Worm (Caenorhabditis elegans) whole organism, L1 larva: ENCODE data around the gene nhr-76.

ENCODE experiments used
- C16A3.4 ChIP-seq: fragments of 150-350 bp; optimal IDR thresholded peaks from 2 replicates; lab custom pipeline; 2014; ENCODE audit warnings: missing biosample characterization, missing genetic modification characterization
- F16B12.6 ChIP-seq: fragments of 150-350 bp; optimal IDR thresholded peaks from 2 replicates; lab custom pipeline; 2014; ENCODE audit warnings: missing biosample characterization, missing genetic modification characterization
- alr-1 ChIP-seq: fragments of 200-800 bp; sonication (Bioruptor generic); optimal IDR thresholded peaks from 2 replicates; lab custom pipeline; 2018; ENCODE audit warnings: borderline replicate concordance, mild to moderate bottlenecking, missing genetic modification characterization, missing compliant biosample characterization
- aly-2 ChIP-seq: fragments of 150-350 bp; optimal IDR thresholded peaks from 2 replicates; lab custom pipeline; 2014; ENCODE audit warnings: missing biosample characterization, missing genetic modification characterization
- ama-1 ChIP-seq: fragments of 150-350 bp; optimal IDR thresholded peaks from 2 replicates; lab custom pipeline; 2014
- blmp-1 ChIP-seq: fragments of 150-350 bp; optimal IDR thresholded peaks from 2 replicates; lab custom pipeline; 2014; ENCODE audit warnings: missing biosample characterization, missing genetic modification characterization
- ceh-8 ChIP-seq: fragments of 200-800 bp; sonication (Bioruptor generic); optimal IDR thresholded peaks from 2 replicates; lab custom pipeline; 2018; ENCODE audit warnings: mild to moderate bottlenecking, missing genetic modification characterization, moderate library complexity, missing compliant biosample characterization
- ceh-90 ChIP-seq: sonication (generic microtip); optimal IDR thresholded peaks from 2 replicates; lab custom pipeline; 2016; ENCODE audit warnings: missing genetic modification characterization, missing compliant biosample characterization
- dpl-1 ChIP-seq, 3 experiments: fragments of 150-350 bp in 2 of 3; sonication (generic microtip) in 1 of 3; optimal IDR thresholded peaks; 2 replicates each; lab custom pipeline; 2014 to 2017; ENCODE audit warnings: missing biosample characterization in 3 of 3, missing genetic modification characterization in 3 of 3, missing genetic modification reagents in 3 of 3
- dsc-1 ChIP-seq: sonication (generic microtip); optimal IDR thresholded peaks from 2 replicates; lab custom pipeline; 2016; ENCODE audit warnings: mild to moderate bottlenecking, missing genetic modification characterization, missing compliant biosample characterization
- efl-1 ChIP-seq, 4 experiments: fragments of 150-350 bp; optimal IDR thresholded peaks in 3 of 4; peaks in 1 of 4; 1 replicate in 1 of 4; 2 replicates in 3 of 4; lab custom pipeline; 2014; ENCODE audit warnings: missing biosample characterization in 2 of 4, missing genetic modification characterization in 2 of 4, missing genetic modification reagents in 2 of 4
- egl-13 ChIP-seq: sonication (generic microtip); optimal IDR thresholded peaks from 2 replicates; lab custom pipeline; 2016; ENCODE audit warnings: missing genotype, missing genetic modification reagents, missing genetic modification characterization, missing compliant biosample characterization
- fkh-10 ChIP-seq: sonication (generic microtip); optimal IDR thresholded peaks from 2 replicates; lab custom pipeline; 2017; ENCODE audit warnings: missing biosample characterization, missing genetic modification reagents, missing genetic modification characterization
- hlh-17 ChIP-seq: fragments of 200-800 bp; sonication (Bioruptor generic); optimal IDR thresholded peaks from 2 replicates; lab custom pipeline; 2018; ENCODE audit warnings: missing genetic modification characterization, mild to moderate bottlenecking, missing compliant biosample characterization, moderate library complexity, borderline replicate concordance
- hpl-2 ChIP-seq: fragments of 150-350 bp; optimal IDR thresholded peaks from 2 replicates; lab custom pipeline; 2014; ENCODE audit warnings: missing biosample characterization, missing genetic modification reagents, missing genetic modification characterization
- isw-1 ChIP-seq: fragments of 200-800 bp; sonication (Bioruptor generic); IDR thresholded peaks from 2 replicates; pipeline ENCODE4 v1.3.6; 2022; ENCODE audit warnings: missing genetic modification characterization, missing compliant biosample characterization
- jun-1 ChIP-seq: fragments of 150-350 bp; optimal IDR thresholded peaks from 2 replicates; lab custom pipeline; 2014; ENCODE audit warnings: missing biosample characterization, missing genetic modification reagents, missing genetic modification characterization
- lin-15B ChIP-seq: fragments of 150-350 bp; sonication (generic microtip); optimal IDR thresholded peaks from 3 replicates; lab custom pipeline; 2014; ENCODE audit warnings: missing biosample characterization, missing genetic modification characterization
- lin-39 ChIP-seq: fragments of 150-350 bp; optimal IDR thresholded peaks from 2 replicates; lab custom pipeline; 2014; ENCODE audit warnings: missing biosample characterization, missing genetic modification reagents, missing genetic modification characterization
- lir-3 ChIP-seq: sonication (generic microtip); optimal IDR thresholded peaks from 2 replicates; lab custom pipeline; 2016; ENCODE audit warnings: mild to moderate bottlenecking, missing genetic modification characterization, moderate library complexity, missing compliant biosample characterization; ENCODE audit not compliant: poor library complexity
- mab-9 ChIP-seq: fragments of 200-800 bp; sonication (Bioruptor generic); IDR thresholded peaks from 2 replicates; pipeline ENCODE4 v1.3.6; 2022; ENCODE audit warnings: missing genetic modification reagents, missing genetic modification characterization, missing compliant biosample characterization
- mdl-1 ChIP-seq, 2 experiments: fragments of 150-350 bp; optimal IDR thresholded peaks; 2 replicates each; lab custom pipeline; 2014 to 2017; ENCODE audit warnings: missing biosample characterization in 2 of 2, missing genetic modification characterization in 2 of 2, inconsistent platforms in 1 of 2
- mep-1 ChIP-seq: fragments of 150-350 bp; optimal IDR thresholded peaks from 2 replicates; lab custom pipeline; 2014; ENCODE audit warnings: missing biosample characterization, missing genetic modification characterization
- nhr-19 ChIP-seq: fragments of 200-800 bp; sonication (Bioruptor generic); conservative IDR thresholded peaks from 2 replicates; pipeline ENCODE4 v1.3.6; 2022; ENCODE audit warnings: missing genetic modification characterization, missing compliant biosample characterization
- nhr-20 ChIP-seq: sonication (generic microtip); optimal IDR thresholded peaks from 2 replicates; lab custom pipeline; 2016; ENCODE audit warnings: mild to moderate bottlenecking, missing genetic modification characterization, missing compliant biosample characterization
- nhr-28 ChIP-seq: fragments of 150-350 bp; optimal IDR thresholded peaks from 2 replicates; lab custom pipeline; 2014; ENCODE audit warnings: missing biosample characterization, missing genetic modification characterization
- nhr-71 ChIP-seq: sonication (generic microtip); optimal IDR thresholded peaks from 2 replicates; lab custom pipeline; 2016; ENCODE audit warnings: mild to moderate bottlenecking, missing genetic modification characterization, moderate library complexity, missing compliant biosample characterization
- nhr-77 ChIP-seq: fragments of 150-350 bp; optimal IDR thresholded peaks from 2 replicates; lab custom pipeline; 2014; ENCODE audit warnings: missing biosample characterization, missing genetic modification characterization
- nhr-90 ChIP-seq: sonication (generic microtip); optimal IDR thresholded peaks from 2 replicates; lab custom pipeline; 2016; ENCODE audit warnings: mild to moderate bottlenecking, missing genetic modification characterization, missing compliant biosample characterization; ENCODE audit not compliant: poor library complexity
- pax-3 ChIP-seq: fragments of 200-800 bp; sonication (Bioruptor generic); optimal IDR thresholded peaks from 2 replicates; lab custom pipeline; 2018; ENCODE audit warnings: mild to moderate bottlenecking, missing genetic modification characterization, moderate library complexity, missing compliant biosample characterization
- rnt-1 ChIP-seq: sonication (generic microtip); optimal IDR thresholded peaks from 2 replicates; lab custom pipeline; 2016; ENCODE audit warnings: mild to moderate bottlenecking, missing genetic modification characterization, moderate library complexity, missing compliant biosample characterization
- snpc-4 ChIP-seq: fragments of 150-350 bp; optimal IDR thresholded peaks from 2 replicates; lab custom pipeline; 2014; ENCODE audit warnings: missing biosample characterization, missing genetic modification characterization
- sox-4 ChIP-seq: sonication (generic microtip); optimal IDR thresholded peaks from 2 replicates; lab custom pipeline; 2016; ENCODE audit warnings: missing genetic modification characterization, missing compliant biosample characterization
- sptf-1 ChIP-seq: fragments of 150-350 bp; optimal IDR thresholded peaks from 2 replicates; lab custom pipeline; 2014; ENCODE audit warnings: missing biosample characterization, missing genetic modification characterization
- sup-37 ChIP-seq: fragments of 200-800 bp; sonication (Bioruptor generic); optimal IDR thresholded peaks from 2 replicates; lab custom pipeline; 2018; ENCODE audit warnings: mild to moderate bottlenecking, missing genetic modification characterization, missing compliant biosample characterization
- tbx-2 ChIP-seq: sonication (generic microtip); optimal IDR thresholded peaks from 2 replicates; lab custom pipeline; 2016; ENCODE audit warnings: missing genetic modification characterization, missing compliant biosample characterization
- tlp-1 ChIP-seq: fragments of 150-350 bp; optimal IDR thresholded peaks from 2 replicates; lab custom pipeline; 2014; ENCODE audit warnings: missing biosample characterization, missing genetic modification characterization
- unc-130 ChIP-seq: fragments of 150-350 bp; optimal IDR thresholded peaks from 2 replicates; lab custom pipeline; 2017; ENCODE audit warnings: missing biosample characterization, missing genetic modification characterization, inconsistent platforms
- unc-30 ChIP-seq: sonication (generic microtip); optimal IDR thresholded peaks from 2 replicates; lab custom pipeline; 2017; ENCODE audit warnings: missing biosample characterization, missing genetic modification characterization
- unc-62 ChIP-seq: fragments of 150-350 bp; optimal IDR thresholded peaks from 2 replicates; lab custom pipeline; 2014; ENCODE audit warnings: missing biosample characterization, missing genetic modification reagents, missing genetic modification characterization
- unc-86 ChIP-seq: sonication (generic microtip); optimal IDR thresholded peaks from 2 replicates; lab custom pipeline; 2016; ENCODE audit warnings: missing genetic modification characterization, missing compliant biosample characterization
- unc-98 ChIP-seq: fragments of 200-800 bp; sonication (Bioruptor generic); IDR thresholded peaks from 2 replicates; pipeline ENCODE4 v1.3.6; 2022; ENCODE audit warnings: missing genetic modification characterization, missing compliant biosample characterization
- vab-15 ChIP-seq: sonication (generic microtip); optimal IDR thresholded peaks from 2 replicates; lab custom pipeline; 2017; ENCODE audit warnings: missing genotype, mild to moderate bottlenecking, missing genetic modification characterization, missing compliant biosample characterization
- ztf-4 ChIP-seq: fragments of 150-350 bp; optimal IDR thresholded peaks from 2 replicates; lab custom pipeline; 2014; ENCODE audit warnings: missing biosample characterization, missing genetic modification characterization

The nhr-76 gene

DNA sequence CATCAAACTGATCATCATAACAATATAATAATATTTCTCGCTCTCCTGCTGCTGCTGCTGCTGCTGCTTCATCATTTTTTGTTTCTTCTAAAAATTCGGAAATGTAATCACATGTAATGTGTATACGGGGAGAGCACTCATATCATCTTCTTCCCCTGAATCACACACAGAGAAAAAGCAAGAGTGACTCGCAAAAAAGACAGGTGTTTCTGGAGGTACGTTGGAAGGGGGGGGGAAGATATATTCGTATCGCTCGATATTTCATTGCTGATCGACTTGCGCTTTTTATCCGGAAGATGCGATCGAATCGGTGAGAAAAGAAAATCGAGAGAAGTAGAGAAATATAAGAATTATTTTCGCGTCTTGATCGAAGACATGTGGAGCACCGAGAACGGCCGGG lies 19.7 kb upstream of the nhr-76 start (continued):
- TF ChIP-seq ama-1 (lab: Kevin White, UChicago) = no peak
- no peak for TF ChIP-seq sox-4 (tag; lab: Kevin White, UChicago)
- TF ChIP-seq nhr-71 (tag; lab: Kevin White, UChicago) = peak; percentile 67
- TF ChIP-seq vab-15 (tag; lab: Kevin White, UChicago) = no peak
- TF ChIP-seq nhr-77 (tag; lab: Kevin White, UChicago) = no peak
- TF ChIP-seq dsc-1 (tag; lab: Kevin White, UChicago) = no peak
- TF ChIP-seq hlh-17 (GFP tag; lab: Kevin White, UChicago) = no peak
- TF ChIP-seq sup-37 (GFP tag; lab: Kevin White, UChicago) = no peak
- no peak for TF ChIP-seq unc-86 (tag; lab: Kevin White, UChicago)
- no peak for TF ChIP-seq unc-98 (GFP tag; lab: Robert Waterston, UW)
- no peak for TF ChIP-seq alr-1 (tag; lab: Kevin White, UChicago)

DNA sequence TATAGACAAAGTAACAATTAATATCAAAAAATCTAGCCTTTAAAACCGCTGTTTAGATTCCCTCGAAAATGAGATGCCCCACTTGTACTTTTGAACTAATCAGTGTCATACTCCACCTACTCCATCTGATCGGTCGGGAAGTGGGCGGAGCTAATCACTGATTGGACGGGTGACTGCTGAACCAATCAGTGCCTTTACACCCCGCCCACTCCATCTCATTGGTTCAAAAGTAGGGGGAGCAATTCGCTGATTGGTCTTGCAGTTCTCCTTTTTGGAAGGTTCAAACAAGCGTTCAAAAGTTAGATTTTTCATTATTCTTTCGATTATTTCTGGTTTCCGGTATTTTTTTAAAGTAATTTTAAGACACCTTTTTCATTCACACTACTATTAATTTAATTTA lies 14.2 kb upstream of the nhr-76 start:
- TF ChIP-seq lin-39 (tag; lab: Kevin White, UChicago) = no peak
- no peak for TF ChIP-seq lin-15B
- no peak for TF ChIP-seq sptf-1 (tag; lab: Kevin White, UChicago)
- TF ChIP-seq aly-2 (tag; lab: Kevin White, UChicago) = no peak
- no peak for TF ChIP-seq mdl-1 (tag; optimal IDR thresholded peaks at IDR 0.05; lab: Kevin White, UChicago)
- no peak for TF ChIP-seq lir-3 (tag; lab: Kevin White, UChicago)
- no peak for TF ChIP-seq unc-30 (tag; lab: Kevin White, UChicago)
- no peak for TF ChIP-seq fkh-10 (GFP tag; lab: Kevin White, UChicago)
- no peak for TF ChIP-seq nhr-28
- TF ChIP-seq mab-9 = no peak
- TF ChIP-seq unc-130 (tag; lab: Kevin White, UChicago) = no peak
- TF ChIP-seq tlp-1 (tag; lab: Kevin White, UChicago) = no peak

DNA sequence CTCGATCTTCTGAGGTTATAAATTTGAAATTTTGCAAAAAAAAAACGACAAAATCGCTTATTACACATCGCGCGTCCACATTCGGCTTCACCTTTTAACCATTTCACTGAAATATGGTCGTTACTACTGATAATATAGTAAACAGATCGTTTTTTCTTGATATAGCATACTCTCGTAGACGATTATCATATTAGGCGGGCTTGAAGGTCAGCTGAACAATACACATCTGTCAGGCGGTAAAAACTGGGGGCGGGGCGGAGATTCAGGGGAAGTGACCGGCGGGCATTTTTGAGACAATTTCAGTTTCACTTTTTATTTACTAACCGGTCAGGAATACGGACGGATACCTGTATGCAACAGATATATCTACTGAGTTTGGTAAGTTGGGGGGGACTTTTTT lies 12.1 kb upstream of the nhr-76 start, which contains the start of gene C18H7.1:
Gene C18H7.1 (plus strand): TSS at position 301 of the 400 bp plus-strand sequence.
- TF ChIP-seq blmp-1 (tag; lab: Kevin White, UChicago) (peak; percentile 44), snpc-4 (no peak), sup-37 (GFP tag; lab: Kevin White, UChicago) (no peak), ztf-4 (tag; lab: Kevin White, UChicago) (no peak), efl-1 (optimal IDR thresholded peaks at IDR 0.05; lab: Kevin White, UChicago) (no peak), efl-1 (GFP tag; optimal IDR thresholded peaks at IDR 0.05 in 1 of 2; lab: Kevin White, UChicago) (peak in 1 of 2 experiments; percentile 36), sox-4 (tag; lab: Kevin White, UChicago) (no peak)

DNA sequence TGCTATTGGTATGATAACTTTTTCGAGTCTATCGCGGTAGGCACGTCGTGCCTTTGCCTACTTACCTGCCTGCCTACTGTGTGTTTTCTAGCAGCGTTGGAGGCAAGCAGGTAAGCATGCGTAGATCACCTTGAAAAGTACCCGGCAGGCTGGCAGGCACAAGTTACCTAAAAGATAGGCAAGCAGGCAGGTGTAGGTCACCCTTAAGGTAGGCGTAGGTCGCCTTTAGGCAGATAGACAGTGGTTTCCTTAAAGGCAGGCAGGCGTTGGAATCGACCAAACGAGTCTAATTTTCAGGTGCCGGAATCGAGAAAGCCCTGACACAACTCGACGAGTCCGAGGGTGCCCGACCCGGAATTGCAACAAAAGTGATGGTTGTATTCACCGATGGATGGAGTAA lies 7.6 kb upstream of the nhr-76 start:
- TF ChIP-seq efl-1 (optimal IDR thresholded peaks at IDR 0.05; lab: Kevin White, UChicago) (no peak), efl-1 (GFP tag; optimal IDR thresholded peaks at IDR 0.05 in 1 of 2; lab: Kevin White, UChicago) (peak in 1 of 2 experiments; percentile 62), nhr-71 (tag; lab: Kevin White, UChicago) (no peak), mab-9 (0 out of 2 replicates have a peak, but pooled peaks have one; percentile 29)
- TF ChIP-seq, all 84 proteins: peak for 2

DNA sequence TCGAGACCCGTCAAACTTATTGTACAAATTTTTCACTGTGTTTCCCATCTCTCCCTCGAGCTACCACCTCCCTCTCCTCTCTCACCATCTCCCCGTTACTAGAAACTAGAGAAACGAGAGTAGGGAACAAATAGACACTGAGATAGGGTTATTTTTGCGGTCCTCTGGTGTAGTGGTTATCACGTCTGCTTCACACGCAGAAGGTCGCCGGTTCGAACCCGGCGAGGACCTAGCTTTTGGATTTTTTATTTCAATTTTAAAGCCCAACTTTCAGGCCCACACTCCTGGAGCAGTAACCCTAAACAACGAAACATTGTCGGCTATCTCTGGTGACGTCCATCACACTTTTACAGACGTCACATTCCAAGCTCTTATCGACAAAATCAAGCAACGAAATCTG lies 7.0 kb upstream of the nhr-76 start:
- TF ChIP-seq hpl-2 (GFP tag; lab: Kevin White, UChicago) (no peak), hlh-17 (GFP tag; lab: Kevin White, UChicago) (no peak), dpl-1 (GFP tag; optimal IDR thresholded peaks at IDR 0.05; lab: Kevin White, UChicago) (peak; percentile 3 to 53 (median 38)), nhr-19 (GFP tag; lab: Robert Waterston, UW) (peak; percentile 64), C16A3.4 (tag; lab: Kevin White, UChicago) (peak; percentile 71), F16B12.6 (tag; lab: Kevin White, UChicago) (peak; percentile 2), mep-1 (tag; lab: Kevin White, UChicago) (peak; percentile 4), jun-1 (peak; percentile 51), nhr-77 (tag; lab: Kevin White, UChicago) (peak; percentile 56), tbx-2 (tag; lab: Kevin White, UChicago) (peak; percentile 22), egl-13 (tag; lab: Kevin White, UChicago) (no peak), nhr-20 (peak; percentile 51), dsc-1 (tag; lab: Kevin White, UChicago) (peak; percentile 48), pax-3 (tag; lab: Kevin White, UChicago) (peak; percentile 13), isw-1 (GFP tag; lab: Robert Waterston, UW) (peak; percentile 17), unc-62 (GFP tag; lab: Kevin White, UChicago) (no peak), ceh-8 (GFP tag; lab: Kevin White, UChicago) (no peak), nhr-71 (tag; lab: Kevin White, UChicago) (peak; percentile 66), ceh-90 (tag; lab: Kevin White, UChicago) (no peak), aly-2 (tag; lab: Kevin White, UChicago) (peak; percentile 48), rnt-1 (tag; lab: Kevin White, UChicago) (peak; percentile 83), nhr-90 (peak; percentile 24)
